Fruit fly (Drosophila melanogaster) whole organism, embryonic: ENCODE data around the gene CG15725.

ENCODE experiments used
- Atf6 ChIP-seq: fragments of 200-800 bp; sonication (Bioruptor generic); IDR thresholded peaks from 2 replicates; pipeline ENCODE4 v1.3.6; 2022; ENCODE audit warnings: missing biosample characterization, missing genetic modification characterization
- B-H2 ChIP-seq: fragments of 200-800 bp; sonication (Bioruptor generic); optimal IDR thresholded peaks from 2 replicates; lab custom pipeline; 2018; ENCODE audit warnings: missing biosample characterization, mild to moderate bottlenecking, missing genetic modification characterization
- BEAF-32 ChIP-seq: fragments of 200-800 bp; sonication (Bioruptor generic); optimal IDR thresholded peaks from 3 replicates; lab custom pipeline; 2017; ENCODE audit warnings: missing biosample characterization, missing genetic modification characterization, mild to moderate bottlenecking, moderate library complexity, missing genetic modification reagents
- CG10654 ChIP-seq: fragments of 200-800 bp; sonication (Bioruptor generic); optimal IDR thresholded peaks from 2 replicates; lab custom pipeline; 2016; ENCODE audit warnings: missing biosample characterization, missing genetic modification characterization
- CG10979 ChIP-seq: fragments of 200-800 bp; sonication (Bioruptor generic); optimal IDR thresholded peaks from 2 replicates; lab custom pipeline; 2018; ENCODE audit warnings: missing biosample characterization, mild to moderate bottlenecking, missing genetic modification characterization, moderate library complexity
- CG11456 ChIP-seq: fragments of 200-800 bp; sonication (Bioruptor generic); IDR thresholded peaks from 3 replicates; pipeline ENCODE4 v1.3.6; 2022; ENCODE audit warnings: missing biosample characterization, missing genetic modification characterization
- CG12219 ChIP-seq: fragments of 200-800 bp; sonication (Bioruptor generic); optimal IDR thresholded peaks from 3 replicates; lab custom pipeline; 2018; ENCODE audit warnings: missing biosample characterization, mild to moderate bottlenecking, missing genetic modification characterization
- CG12391 ChIP-seq: fragments of 200-800 bp; sonication (Bioruptor generic); optimal IDR thresholded peaks from 3 replicates; lab custom pipeline; 2018; ENCODE audit warnings: missing biosample characterization, mild to moderate bottlenecking, missing genetic modification characterization, moderate library complexity
- CG14667 ChIP-seq: fragments of 200-800 bp; sonication (Bioruptor generic); IDR thresholded peaks from 2 replicates; pipeline ENCODE4 v1.3.6; 2022; ENCODE audit warnings: missing biosample characterization, missing genetic modification characterization
- CG15601 ChIP-seq: fragments of 200-800 bp; sonication (Bioruptor generic); optimal IDR thresholded peaks from 3 replicates; lab custom pipeline; 2019; ENCODE audit warnings: missing biosample characterization, mild to moderate bottlenecking, missing genetic modification characterization, moderate library complexity
- CG17912 ChIP-seq: fragments of 200-800 bp; sonication (Bioruptor generic); optimal IDR thresholded peaks from 2 replicates; lab custom pipeline; 2018; ENCODE audit warnings: missing biosample characterization, mild to moderate bottlenecking, missing genetic modification characterization
- CG32532 ChIP-seq: fragments of 200-800 bp; sonication (Bioruptor generic); IDR thresholded peaks from 2 replicates; pipeline ENCODE4 v1.3.6; 2022; ENCODE audit warnings: missing biosample characterization, missing genetic modification characterization
- CG3281 ChIP-seq: fragments of 200-800 bp; sonication (Bioruptor generic); optimal IDR thresholded peaks from 3 replicates; lab custom pipeline; 2017; ENCODE audit warnings: missing biosample characterization, mild to moderate bottlenecking, missing genetic modification characterization
- CG4360 ChIP-seq: fragments of 200-800 bp; sonication (Bioruptor generic); IDR thresholded peaks from 2 replicates; pipeline ENCODE4 v1.3.6; 2022; ENCODE audit warnings: missing biosample characterization, missing genetic modification characterization
- CG7271 ChIP-seq: fragments of 200-800 bp; sonication (Bioruptor generic); optimal IDR thresholded peaks from 2 replicates; lab custom pipeline; 2018; ENCODE audit warnings: missing biosample characterization, mild to moderate bottlenecking, missing genetic modification characterization, moderate library complexity
- CG7357 ChIP-seq: fragments of 200-800 bp; sonication (Bioruptor generic); IDR thresholded peaks from 3 replicates; pipeline ENCODE4 v1.3.6; 2022; ENCODE audit warnings: missing biosample characterization, missing genetic modification characterization
- CG8290 ChIP-seq, 3 experiments: fragments of 200-800 bp; sonication (Bioruptor generic); optimal IDR thresholded peaks; 2 replicates each; lab custom pipeline; 2016 to 2019; ENCODE audit warnings: missing biosample characterization in 3 of 3, missing genetic modification characterization in 3 of 3, mild to moderate bottlenecking in 2 of 3, moderate library complexity in 1 of 3
- CG8478 ChIP-seq: fragments of >200 bp; optimal IDR thresholded peaks from 2 replicates; lab custom pipeline; 2018
- CG9932 ChIP-seq: fragments of 200-800 bp; sonication (Bioruptor generic); IDR thresholded peaks from 2 replicates; pipeline ENCODE4 v1.3.6; 2022; ENCODE audit warnings: missing biosample characterization, missing genetic modification characterization
- Doc3 ChIP-seq: fragments of 200-800 bp; sonication (Bioruptor generic); IDR thresholded peaks from 3 replicates; pipeline ENCODE4 v1.3.6; 2022; ENCODE audit warnings: missing biosample characterization, missing genetic modification characterization; ENCODE audit not compliant: partially characterized antibody
- Drgx ChIP-seq: fragments of 200-800 bp; sonication (Bioruptor generic); IDR thresholded peaks from 2 replicates; pipeline ENCODE4 v1.3.6; 2022; ENCODE audit warnings: missing biosample characterization, missing genetic modification characterization
- E2f1 ChIP-seq: fragments of 200-800 bp; sonication (Bioruptor generic); IDR thresholded peaks from 2 replicates; pipeline ENCODE4 v1.3.6; 2022; ENCODE audit warnings: missing biosample characterization, missing genetic modification characterization
- Fer1 ChIP-seq: fragments of 200-800 bp; sonication (Bioruptor generic); optimal IDR thresholded peaks from 2 replicates; lab custom pipeline; 2017; ENCODE audit warnings: missing biosample characterization, mild to moderate bottlenecking, missing genetic modification characterization
- HLH4C ChIP-seq: fragments of 200-800 bp; sonication (Bioruptor generic); IDR thresholded peaks from 3 replicates; pipeline ENCODE4 v1.3.6; 2022; ENCODE audit warnings: missing biosample characterization, missing genetic modification characterization; ENCODE audit not compliant: partially characterized antibody
- HLHmδ ChIP-seq: fragments of 200-800 bp; sonication (Bioruptor generic); optimal IDR thresholded peaks from 2 replicates; lab custom pipeline; 2018; ENCODE audit warnings: missing biosample characterization, mild to moderate bottlenecking, missing genetic modification characterization, moderate library complexity
- Hr78 ChIP-seq, 2 experiments: fragments of 200-800 bp in 1 of 2; fragments of >200 bp in 1 of 2; sonication (Bioruptor generic) in 1 of 2; optimal IDR thresholded peaks; 2 replicates each; lab custom pipeline; 2017 to 2019; ENCODE audit warnings: missing biosample characterization in 2 of 2, missing genetic modification characterization in 2 of 2, mild to moderate bottlenecking in 1 of 2, moderate library complexity in 1 of 2
- Jarid2 ChIP-seq: fragments of 200-800 bp; sonication (Bioruptor generic); optimal IDR thresholded peaks from 3 replicates; lab custom pipeline; 2017; ENCODE audit warnings: mild to moderate bottlenecking, missing biosample characterization, missing genetic modification reagents, missing genetic modification characterization
- Neu2 ChIP-seq: fragments of 200-800 bp; sonication (Bioruptor generic); optimal IDR thresholded peaks from 3 replicates; lab custom pipeline; 2016; ENCODE audit warnings: missing biosample characterization, missing genetic modification characterization, borderline replicate concordance
- Nf-YC ChIP-seq: fragments of 200-800 bp; optimal IDR thresholded peaks from 3 replicates; lab custom pipeline; 2019; ENCODE audit warnings: missing biosample characterization, mild to moderate bottlenecking, missing genetic modification characterization, moderate library complexity
- Sox100B ChIP-seq: fragments of 200-800 bp; sonication (Bioruptor generic); optimal IDR thresholded peaks from 3 replicates; lab custom pipeline; 2018; ENCODE audit warnings: missing biosample characterization, mild to moderate bottlenecking, missing genetic modification characterization
- Ssrp ChIP-seq: fragments of 200-800 bp; sonication (Bioruptor generic); optimal IDR thresholded peaks from 2 replicates; lab custom pipeline; 2018; ENCODE audit warnings: missing biosample characterization, mild to moderate bottlenecking, missing genetic modification characterization, moderate library complexity
- Trl ChIP-seq, 3 experiments: fragments of >200 bp in 2 of 3; fragments of 200-800 bp in 1 of 3; sonication (Bioruptor generic) in 1 of 3; optimal IDR thresholded peaks; 2 replicates in 1 of 3; 3 replicates in 2 of 3; lab custom pipeline; 2016 to 2017; ENCODE audit warnings: missing biosample characterization in 1 of 3, missing genetic modification characterization in 1 of 3
- bowl ChIP-seq: fragments of 200-800 bp; sonication (Bioruptor generic); IDR thresholded peaks from 2 replicates; pipeline ENCODE4 v1.3.6; 2022; ENCODE audit warnings: missing biosample characterization, missing genetic modification characterization
- chinmo ChIP-seq: fragments of 200-800 bp; sonication (Bioruptor generic); IDR thresholded peaks from 4 replicates; pipeline ENCODE4 v1.3.6; 2022; ENCODE audit warnings: missing biosample characterization, missing genetic modification characterization; ENCODE audit not compliant: partially characterized antibody
- chn ChIP-seq: fragments of 200-800 bp; sonication (Bioruptor generic); optimal IDR thresholded peaks from 2 replicates; lab custom pipeline; 2016; ENCODE audit warnings: missing biosample characterization, missing genetic modification characterization
- crp ChIP-seq, 2 experiments: fragments of 200-800 bp; sonication (Bioruptor generic); optimal IDR thresholded peaks; 2 replicates in 1 of 2; 3 replicates in 1 of 2; lab custom pipeline; 2017; ENCODE audit warnings: missing biosample characterization in 2 of 2, missing genetic modification characterization in 2 of 2, mild to moderate bottlenecking in 1 of 2, moderate library complexity in 1 of 2
- fru ChIP-seq: fragments of >200 bp; optimal IDR thresholded peaks from 2 replicates; lab custom pipeline; 2017
- h ChIP-seq: fragments of >200 bp; optimal IDR thresholded peaks from 2 replicates; lab custom pipeline; 2017
- hkb ChIP-seq, 2 experiments: fragments of 200-800 bp in 1 of 2; fragments of >200 bp in 1 of 2; sonication (Bioruptor generic) in 1 of 2; IDR thresholded peaks in 1 of 2; optimal IDR thresholded peaks in 1 of 2; 2 replicates each; pipeline versions ENCODE4 v1.3.6 to Lab custom; 2017 to 2022; ENCODE audit warnings: missing biosample characterization in 1 of 2, missing genetic modification characterization in 1 of 2
- mirr ChIP-seq: fragments of 200-800 bp; sonication (Bioruptor generic); optimal IDR thresholded peaks from 3 replicates; lab custom pipeline; 2018; ENCODE audit warnings: missing biosample characterization, mild to moderate bottlenecking, missing genetic modification characterization
- nerfin-2 ChIP-seq: fragments of 200-800 bp; sonication (Bioruptor generic); IDR thresholded peaks from 2 replicates; pipeline ENCODE4 v1.3.6; 2022; ENCODE audit warnings: missing biosample characterization, missing genetic modification characterization; ENCODE audit not compliant: partially characterized antibody
- onecut ChIP-seq: fragments of 200-800 bp; sonication (Bioruptor generic); IDR thresholded peaks from 2 replicates; pipeline ENCODE4 v1.3.6; 2022; ENCODE audit warnings: missing biosample characterization, missing genetic modification characterization
- pb ChIP-seq: fragments of 200-800 bp; sonication (Bioruptor generic); optimal IDR thresholded peaks from 3 replicates; lab custom pipeline; 2016; ENCODE audit warnings: missing biosample characterization, missing genetic modification characterization
- sc ChIP-seq, 3 experiments: fragments of >200 bp in 2 of 3; fragments of 200-800 bp in 1 of 3; sonication (Bioruptor generic) in 1 of 3; optimal IDR thresholded peaks; 2 replicates in 2 of 3; 3 replicates in 1 of 3; lab custom pipeline; 2017; ENCODE audit warnings: mild to moderate bottlenecking in 1 of 3, missing biosample characterization in 1 of 3, missing genetic modification characterization in 1 of 3, missing genetic modification reagents in 1 of 3
- slbo ChIP-seq: fragments of 200-800 bp; sonication (Bioruptor generic); IDR thresholded peaks from 2 replicates; pipeline ENCODE4 v1.3.6; 2022; ENCODE audit warnings: missing biosample characterization, missing genetic modification characterization
- sna ChIP-seq: fragments of 200-800 bp; sonication (Bioruptor generic); IDR thresholded peaks from 2 replicates; pipeline ENCODE4 v1.3.6; 2022; ENCODE audit warnings: missing biosample characterization, missing genetic modification characterization; ENCODE audit not compliant: partially characterized antibody
- usp ChIP-seq: fragments of >200 bp; optimal IDR thresholded peaks from 2 replicates; lab custom pipeline; 2017; ENCODE audit warnings: missing biosample characterization, missing genetic modification characterization
- wor ChIP-seq: fragments of 200-800 bp; sonication (Bioruptor generic); IDR thresholded peaks from 2 replicates; pipeline ENCODE4 v1.3.6; 2022; ENCODE audit warnings: missing biosample characterization, missing genetic modification characterization
- zfh2 ChIP-seq: fragments of 200-800 bp; sonication (Bioruptor generic); optimal IDR thresholded peaks from 2 replicates; lab custom pipeline; 2016; ENCODE audit warnings: missing biosample characterization, missing genetic modification characterization

Gene CG15725

dm6 chrX:12752196-12752595, 46.5 kb downstream of the CG15725 start (continued):
- TF ChIP-seq crp (GFP tag; optimal IDR thresholded peaks at IDR 0.05; lab: Kevin White, UChicago) (peak; percentile 38 to 75), usp (GFP tag; lab: Kevin White, UChicago) (no peak), CG3281 (GFP tag; lab: Kevin White, UChicago) (peak; percentile 99), chn (GFP tag; lab: Kevin White, UChicago) (peak; percentile 99), E2f1 (GFP tag; lab: Robert Waterston, UW) (peak; percentile 99), CG32532 (GFP tag; lab: Robert Waterston, UW) (peak; percentile 100), Doc3 (GFP tag; lab: Robert Waterston, UW) (no peak), wor (GFP tag; lab: Robert Waterston, UW) (peak; percentile 97), Drgx (GFP tag; lab: Robert Waterston, UW) (peak; percentile 99), h (lab: Kevin White, UChicago) (no peak), Nf-YC (tag; lab: Kevin White, UChicago) (peak; percentile 84), onecut (GFP tag; lab: Robert Waterston, UW) (peak; percentile 97), Atf6 (GFP tag; lab: Robert Waterston, UW) (peak; percentile 99), CG4360 (0 out of 2 replicates have a peak, but pooled peaks have one; percentile 66), CG8478 (peak; percentile 33), CG7357 (GFP tag; lab: Robert Waterston, UW) (peak; percentile 96), HLH4C (GFP tag; lab: Robert Waterston, UW) (no peak), CG15601 (peak; percentile 73), Hr78 (GFP tag; optimal IDR thresholded peaks at IDR 0.05; lab: Kevin White, UChicago) (peak in 1 of 2 experiments; percentile 58), Fer1 (GFP tag; lab: Kevin White, UChicago) (peak; percentile 99), sc (optimal IDR thresholded peaks at IDR 0.05; lab: Kevin White, UChicago) (no peak), sc (GFP tag; optimal IDR thresholded peaks at IDR 0.05; lab: Kevin White, UChicago) (peak; percentile 99), Jarid2 (GFP tag; lab: Kevin White, UChicago) (peak; percentile 92), HLHmδ (no peak), CG10654 (GFP tag; lab: Kevin White, UChicago) (peak; percentile 99), CG7271 (tag; lab: Kevin White, UChicago) (peak; percentile 92), CG8290 (GFP tag; optimal IDR thresholded peaks at IDR 0.05; lab: Kevin White, UChicago) (peak; percentile 98), CG8290 (tag; optimal IDR thresholded peaks at IDR 0.05; lab: Kevin White, UChicago) (peak; percentile 84 to 98), zfh2 (GFP tag; lab: Kevin White, UChicago) (peak; percentile 99), slbo (peak; percentile 100), chinmo (GFP tag; lab: Robert Waterston, UW) (no peak), CG14667 (GFP tag; lab: Robert Waterston, UW) (peak; percentile 98), CG11456 (GFP tag; lab: Robert Waterston, UW) (peak; percentile 99), Neu2 (GFP tag; lab: Kevin White, UChicago) (peak; percentile 97), CG12219 (GFP tag; lab: Kevin White, UChicago) (peak; percentile 99), CG17912 (GFP tag; lab: Kevin White, UChicago) (no peak), nerfin-2 (GFP tag; lab: Robert Waterston, UW) (no peak), fru (lab: Kevin White, UChicago) (no peak), Trl (optimal IDR thresholded peaks at IDR 0.05; lab: Kevin White, UChicago) (peak in 1 of 2 experiments; percentile 29), Trl (GFP tag; optimal IDR thresholded peaks at IDR 0.05; lab: Kevin White, UChicago) (peak; percentile 99), hkb (optimal IDR thresholded peaks at IDR 0.05; lab: Kevin White, UChicago) (no peak), hkb (GFP tag; IDR thresholded peaks at IDR 0.05; lab: Robert Waterston, UW) (peak; percentile 99), Sox100B (GFP tag; lab: Kevin White, UChicago) (peak; percentile 97), pb (GFP tag; lab: Kevin White, UChicago) (peak; percentile 99), bowl (GFP tag; lab: Robert Waterston, UW) (peak; percentile 95), Ssrp (peak; percentile 99), CG10979 (peak; percentile 99), CG12391 (peak; percentile 99), CG9932 (GFP tag; lab: Robert Waterston, UW) (peak; percentile 100), sna (GFP tag; lab: Robert Waterston, UW) (no peak), mirr (peak; percentile 83), B-H2 (GFP tag; lab: Kevin White, UChicago) (peak; percentile 94), BEAF-32 (peak; percentile 36)
